Fruit fly (Drosophila melanogaster) S2 (cell line): Measurements from ENCODE around the gene Drice.

Source experiments
- CG8478 ChIP-seq: fragments of >200 bp; optimal IDR thresholded peaks from 2 replicates; lab custom pipeline; 2018
- CTCF ChIP-seq, 2 experiments: fragments of >200 bp; optimal IDR thresholded peaks; 2 replicates each; lab custom pipeline; 2018

DNA sequence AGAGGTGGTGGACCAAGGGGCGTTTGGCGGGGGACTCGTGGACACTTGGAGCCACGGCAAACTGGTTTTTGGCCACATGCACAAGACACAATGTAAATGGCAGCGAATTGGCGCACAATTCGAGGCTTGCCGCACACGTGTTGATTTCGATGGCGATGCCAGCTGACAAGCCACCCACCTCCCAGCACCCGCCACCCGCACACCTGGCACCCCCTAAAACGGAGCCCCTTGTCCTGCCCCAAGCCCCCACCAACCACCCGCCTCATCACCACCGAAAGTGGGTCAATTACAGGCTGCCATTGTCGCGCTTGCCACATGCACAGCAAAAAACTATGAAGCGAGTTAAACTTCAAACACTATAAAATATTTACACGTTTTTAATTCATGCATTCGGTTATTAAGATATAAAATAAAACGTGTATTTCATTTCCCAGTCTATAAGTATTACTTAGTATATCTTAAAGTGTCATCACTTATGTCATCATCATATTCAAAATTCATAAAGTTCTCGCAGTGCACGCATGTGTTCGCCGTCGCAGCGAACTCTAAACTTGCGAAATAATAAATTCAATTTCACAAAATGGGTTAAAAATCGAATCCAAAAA is 41.2 kb upstream of the Drice start:
- TF ChIP-seq CG8478 (lab: Kevin White, UChicago), result no peak
- TF ChIP-seq CTCF (optimal IDR thresholded peaks at IDR 0.05; lab: Kevin White, UChicago), result no peak
